Fruit fly (Drosophila melanogaster): ENCODE results near the gene spi.

The spi gene

dm6 chr2L:19530092-19530491 lies 47.0 kb downstream of the spi start, which contains the start of gene CG10165 (continued):
- no peak for TF ChIP-seq CG10979 (tag; optimal IDR thresholded peaks at IDR 0.05)
- peak; percentile 5 for TF ChIP-seq Sry-δ (GFP tag; optimal IDR thresholded peaks at IDR 0.05)
- TF ChIP-seq Dip2 (GFP tag; IDR thresholded peaks at IDR 0.05): no peak
- TF ChIP-seq CG8290 (GFP tag; optimal IDR thresholded peaks at IDR 0.05): no peak
- TF ChIP-seq CG8290 (tag; optimal IDR thresholded peaks at IDR 0.05): no peak
- no peak for TF ChIP-seq CG32767 (GFP tag; IDR thresholded peaks at IDR 0.05)
- peak; percentile 95 for TF ChIP-seq CG2116 (GFP tag; optimal IDR thresholded peaks at IDR 0.05)
- TF ChIP-seq row (GFP tag; IDR thresholded peaks at IDR 0.05): no peak
- no peak for TF ChIP-seq salm (tag; optimal IDR thresholded peaks at IDR 0.05)
- TF ChIP-seq stwl (tag; optimal IDR thresholded peaks at IDR 0.05): peak; percentile 49
- TF ChIP-seq CG2678 (tag; optimal IDR thresholded peaks at IDR 0.05): no peak
- peak; percentile 7 for TF ChIP-seq gfzf (GFP tag; optimal IDR thresholded peaks at IDR 0.05)
- TF ChIP-seq CG14710 (tag; optimal IDR thresholded peaks at IDR 0.05): peak; percentile 26
- no peak for TF ChIP-seq CG16779 (GFP tag; IDR thresholded peaks at IDR 0.05)
- TF ChIP-seq amos (GFP tag; IDR thresholded peaks at IDR 0.05; ENCODE audit: partially characterized antibody): no peak
- TF ChIP-seq fd96Cb (tag; optimal IDR thresholded peaks at IDR 0.05): no peak
- no peak for TF ChIP-seq tin (GFP tag; optimal IDR thresholded peaks at IDR 0.05)
- no peak for TF ChIP-seq Hr51 (GFP tag; optimal IDR thresholded peaks at IDR 0.05)
- TF ChIP-seq sna (GFP tag; IDR thresholded peaks at IDR 0.05; ENCODE audit: partially characterized antibody): no peak
- no peak for TF ChIP-seq CG9876 (GFP tag; optimal IDR thresholded peaks at IDR 0.05)
- TF ChIP-seq CG10462 (GFP tag; optimal IDR thresholded peaks at IDR 0.05): no peak
- TF ChIP-seq ranshi (GFP tag; IDR thresholded peaks at IDR 0.05): no peak
- TF ChIP-seq gsb-n (tag; optimal IDR thresholded peaks at IDR 0.05): no peak
- no peak for TF ChIP-seq CG32532 (GFP tag; IDR thresholded peaks at IDR 0.05)
- no peak for TF ChIP-seq CG43689 (GFP tag; IDR thresholded peaks at IDR 0.05)
- TF ChIP-seq Gug (GFP tag; IDR thresholded peaks at IDR 0.05): no peak
- TF ChIP-seq phol (tag; optimal IDR thresholded peaks at IDR 0.05): no peak
- TF ChIP-seq CG3065 (GFP tag; optimal IDR thresholded peaks at IDR 0.05): no peak
- TF ChIP-seq vnd (GFP tag; IDR thresholded peaks at IDR 0.05; ENCODE audit: partially characterized antibody): no peak
- TF ChIP-seq CG6254 (GFP tag; optimal IDR thresholded peaks at IDR 0.05): no peak
- no peak for TF ChIP-seq CG12299 (tag; optimal IDR thresholded peaks at IDR 0.05)
- TF ChIP-seq CG6765 (GFP tag; optimal IDR thresholded peaks at IDR 0.05): no peak
- TF ChIP-seq Jarid2 (GFP tag; optimal IDR thresholded peaks at IDR 0.05): no peak
- no peak for TF ChIP-seq HHEX (GFP tag; optimal IDR thresholded peaks at IDR 0.05)
- TF ChIP-seq CG10321 (GFP tag; IDR thresholded peaks at IDR 0.05): no peak
- no peak for TF ChIP-seq CG8924 (tag; optimal IDR thresholded peaks at IDR 0.05)
- no peak for TF ChIP-seq NK7.1 (GFP tag; optimal IDR thresholded peaks at IDR 0.05)
- no peak for TF ChIP-seq tap (tag; optimal IDR thresholded peaks at IDR 0.05)
- no peak for TF ChIP-seq Hr78 (GFP tag; optimal IDR thresholded peaks at IDR 0.05)
- no peak for TF ChIP-seq ATbp (GFP tag; optimal IDR thresholded peaks at IDR 0.05)
- no peak for TF ChIP-seq CG15696 (tag; optimal IDR thresholded peaks at IDR 0.05)
- TF ChIP-seq tx (GFP tag; optimal IDR thresholded peaks at IDR 0.05): no peak
- no peak for TF ChIP-seq CG30431 (GFP tag; optimal IDR thresholded peaks at IDR 0.05)
- TF ChIP-seq luna (GFP tag; optimal IDR thresholded peaks at IDR 0.05): no peak
- TF ChIP-seq vvl (GFP tag; IDR thresholded peaks at IDR 0.05): peak; percentile 47; the same call in 1 of the 2 replicates
- TF ChIP-seq Tbp (GFP tag; optimal IDR thresholded peaks at IDR 0.05): no peak
- no peak for TF ChIP-seq CG30403 (GFP tag; optimal IDR thresholded peaks at IDR 0.05)
- TF ChIP-seq CG10565 (GFP tag; optimal IDR thresholded peaks at IDR 0.05): no peak
- no peak for TF ChIP-seq cato (GFP tag; optimal IDR thresholded peaks at IDR 0.05; ENCODE audit: borderline replicate concordance)
- TF ChIP-seq Fer1 (GFP tag; optimal IDR thresholded peaks at IDR 0.05): peak; percentile 2
- TF ChIP-seq Mrtf (GFP tag; IDR thresholded peaks at IDR 0.05): no peak
- TF ChIP-seq kah (GFP tag; optimal IDR thresholded peaks at IDR 0.05): no peak
